Worm (Caenorhabditis elegans) whole organism, L4 larva: ENCODE measurements around the gene mpc-1.

Experiments used
- R02D3.7 ChIP-seq: fragments of 150-350 bp; sonication (generic microtip); optimal IDR thresholded peaks from 3 replicates; lab custom pipeline; 2014; ENCODE audit warnings: missing biosample characterization, missing genetic modification characterization
- attf-4 ChIP-seq: sonication (generic microtip); optimal IDR thresholded peaks from 3 replicates; lab custom pipeline; 2017; ENCODE audit warnings: missing biosample characterization, missing genetic modification characterization
- dmd-6 ChIP-seq: fragments of 200-800 bp; sonication (Bioruptor generic); IDR thresholded peaks from 2 replicates; pipeline ENCODE4 v1.3.6; 2022; ENCODE audit warnings: missing genetic modification reagents, missing genetic modification characterization, missing compliant biosample characterization
- lin-15B ChIP-seq: fragments of 150-350 bp; sonication (generic microtip); optimal IDR thresholded peaks from 3 replicates; lab custom pipeline; 2014; ENCODE audit warnings: missing biosample characterization, missing genetic modification characterization
- mep-1 ChIP-seq: fragments of 150-350 bp; sonication (generic microtip); optimal IDR thresholded peaks from 3 replicates; lab custom pipeline; 2014; ENCODE audit warnings: missing biosample characterization, missing genetic modification characterization
- nhr-41 ChIP-seq: fragments of 200-800 bp; sonication (Bioruptor generic); IDR thresholded peaks from 2 replicates; pipeline ENCODE4 v1.3.6; 2022; ENCODE audit warnings: missing genetic modification reagents, missing genetic modification characterization, missing compliant biosample characterization
- snpc-4 ChIP-seq: fragments of 150-350 bp; optimal IDR thresholded peaks from 2 replicates; lab custom pipeline; 2014; ENCODE audit warnings: missing biosample characterization, missing genetic modification characterization
- tra-1 ChIP-seq: fragments of 200-800 bp; sonication (Bioruptor generic); IDR thresholded peaks from 2 replicates; pipeline ENCODE4 v1.3.6; 2022; ENCODE audit warnings: missing genetic modification reagents, missing genetic modification characterization, missing compliant biosample characterization
- unc-130 ChIP-seq: sonication (generic microtip); optimal IDR thresholded peaks from 2 replicates; lab custom pipeline; 2016; ENCODE audit warnings: missing genetic modification reagents, missing genetic modification characterization, missing compliant biosample characterization
- unc-39 ChIP-seq: sonication (generic microtip); optimal IDR thresholded peaks from 2 replicates; lab custom pipeline; 2017; ENCODE audit warnings: missing biosample characterization, missing genetic modification characterization
- unc-62 ChIP-seq, 3 experiments: fragments of 150-350 bp in 1 of 3; sonication (generic microtip); optimal IDR thresholded peaks in 2 of 3; peaks in 1 of 3; 1 replicate in 1 of 3; 2 replicates in 2 of 3; lab custom pipeline; 2014 to 2017; ENCODE audit warnings: missing biosample characterization in 3 of 3, missing genetic modification characterization in 3 of 3, missing genetic modification reagents in 3 of 3, missing genotype in 1 of 3
- vab-7 ChIP-seq: fragments of 200-800 bp; sonication (Bioruptor generic); IDR thresholded peaks from 2 replicates; pipeline ENCODE4 v1.3.6; 2022; ENCODE audit warnings: missing genetic modification reagents, missing genetic modification characterization, missing compliant biosample characterization

- TF ChIP-seq R02D3.7 (tag; lab: Kevin White, UChicago) (no peak), mep-1 (tag; lab: Kevin White, UChicago) (no peak), attf-4 (tag; lab: Kevin White, UChicago) (no peak), tra-1 (GFP tag; lab: Robert Waterston, UW) (no peak), lin-15B (tag; lab: Kevin White, UChicago) (no peak), unc-39 (tag; lab: Kevin White, UChicago) (no peak), dmd-6 (no peak), unc-62 (GFP tag; optimal IDR thresholded peaks at IDR 0.05 in 1 of 2; lab: Kevin White, UChicago) (no peak), unc-62 (tag; optimal IDR thresholded peaks at IDR 0.05; lab: Kevin White, UChicago) (no peak), unc-130 (no peak), vab-7 (GFP tag; lab: Robert Waterston, UW) (no peak), nhr-41 (GFP tag; lab: Robert Waterston, UW) (no peak), snpc-4 (no peak)
Observed at ce11 chrIII:4372894-4373293, 40.4 kb upstream of the mpc-1 start.
